Worm (Caenorhabditis elegans) whole organism, L4 larva: ENCODE results near the gene tra-3.
"Not testable (repeated sequence)": the region's sequence is repeated elsewhere in the genome, so short reads cannot be mapped to it uniquely, and the experiment has no call there.

Experiments
- F26F4.8 ChIP-seq: fragments of 200-800 bp; sonication (Bioruptor generic); conservative IDR thresholded peaks from 2 replicates; pipeline ENCODE4 v1.3.6; 2022; ENCODE audit warnings: missing genetic modification characterization, missing compliant biosample characterization
- F44E2.7 ChIP-seq: fragments of 200-800 bp; sonication (Bioruptor generic); IDR thresholded peaks from 2 replicates; pipeline ENCODE4 v2.1.2; 2022; ENCODE audit warnings: missing genetic modification characterization, missing compliant biosample characterization
- F49E8.2 ChIP-seq: sonication (generic microtip); optimal IDR thresholded peaks from 2 replicates; lab custom pipeline; 2016; ENCODE audit warnings: missing compliant biosample characterization, mild to moderate bottlenecking, missing genetic modification characterization, borderline replicate concordance
- T20F7.1 ChIP-seq: fragments of 200-800 bp; sonication (Bioruptor generic); optimal IDR thresholded peaks from 2 replicates; lab custom pipeline; 2018; ENCODE audit warnings: mild to moderate bottlenecking, missing genetic modification characterization, missing compliant biosample characterization
- T26A8.4 ChIP-seq: fragments of 200-800 bp; sonication (Bioruptor generic); IDR thresholded peaks from 2 replicates; pipeline ENCODE4 v1.3.6; 2022; ENCODE audit warnings: missing genetic modification characterization, missing compliant biosample characterization
- ZK337.2 ChIP-seq: fragments of 200-800 bp; sonication (Bioruptor generic); IDR thresholded peaks from 2 replicates; pipeline ENCODE4 v1.3.6; 2022; ENCODE audit warnings: missing genetic modification reagents, missing genetic modification characterization, missing compliant biosample characterization
- ZK546.5 ChIP-seq, 2 experiments: sonication (generic microtip); optimal IDR thresholded peaks; 2 replicates each; lab custom pipeline; 2017; ENCODE audit warnings: missing biosample characterization in 2 of 2, missing genetic modification characterization in 2 of 2
- arid-1 ChIP-seq: fragments of 200-800 bp; sonication (Bioruptor generic); conservative IDR thresholded peaks from 2 replicates; pipeline ENCODE4 v1.3.6; 2022; ENCODE audit warnings: missing genetic modification reagents, missing genetic modification characterization, missing compliant biosample characterization
- ceh-32 ChIP-seq: sonication (generic microtip); optimal IDR thresholded peaks from 2 replicates; lab custom pipeline; 2016; ENCODE audit warnings: mild to moderate bottlenecking, missing genetic modification characterization, missing compliant biosample characterization; ENCODE audit not compliant: poor library complexity
- ces-1 ChIP-seq: fragments of 150-350 bp; sonication (generic microtip); optimal IDR thresholded peaks from 4 replicates; lab custom pipeline; 2014; ENCODE audit warnings: missing biosample characterization, missing genetic modification reagents, missing genetic modification characterization
- daf-16 ChIP-seq, 3 experiments: sonication (generic microtip); optimal IDR thresholded peaks; 2 replicates each; lab custom pipeline; 2016 to 2017; ENCODE audit warnings: missing genetic modification characterization in 3 of 3, missing genetic modification reagents in 3 of 3, mild to moderate bottlenecking in 2 of 3, missing compliant biosample characterization in 2 of 3, missing biosample characterization in 1 of 3, moderate library complexity in 1 of 3
- dmd-6 ChIP-seq: fragments of 200-800 bp; sonication (Bioruptor generic); IDR thresholded peaks from 2 replicates; pipeline ENCODE4 v1.3.6; 2022; ENCODE audit warnings: missing genetic modification reagents, missing genetic modification characterization, missing compliant biosample characterization
- dmd-9 ChIP-seq: fragments of 200-800 bp; sonication (Bioruptor generic); IDR thresholded peaks from 2 replicates; pipeline ENCODE4 v1.3.6; 2022; ENCODE audit warnings: missing genetic modification reagents, missing genetic modification characterization, missing compliant biosample characterization
- duxl-1 ChIP-seq: sonication (generic microtip); optimal IDR thresholded peaks from 2 replicates; lab custom pipeline; 2016; ENCODE audit warnings: mild to moderate bottlenecking, missing genetic modification characterization, moderate library complexity, missing compliant biosample characterization; ENCODE audit not compliant: poor library complexity
- dve-1 ChIP-seq: sonication (generic microtip); optimal IDR thresholded peaks from 2 replicates; lab custom pipeline; 2017; ENCODE audit warnings: antibody characterized with exemption, mild to moderate bottlenecking, missing genetic modification characterization, missing compliant biosample characterization; ENCODE audit not compliant: insufficient read depth
- hlh-11 ChIP-seq: fragments of 200-800 bp; sonication (Bioruptor generic); optimal IDR thresholded peaks from 2 replicates; lab custom pipeline; 2018; ENCODE audit warnings: mild to moderate bottlenecking, missing genetic modification characterization, missing compliant biosample characterization
- hmg-1.1 ChIP-seq: fragments of 200-800 bp; sonication (Bioruptor generic); IDR thresholded peaks from 2 replicates; pipeline ENCODE4 v1.3.6; 2022; ENCODE audit warnings: missing genetic modification reagents, missing genetic modification characterization, missing compliant biosample characterization
- lin-15B ChIP-seq: fragments of 150-350 bp; sonication (generic microtip); optimal IDR thresholded peaks from 3 replicates; lab custom pipeline; 2014; ENCODE audit warnings: missing biosample characterization, missing genetic modification characterization
- lin-38 ChIP-seq: fragments of 200-800 bp; sonication (Bioruptor generic); IDR thresholded peaks from 2 replicates; pipeline ENCODE4 v1.3.6; 2022; ENCODE audit warnings: missing genetic modification reagents, missing genetic modification characterization, missing compliant biosample characterization
- lin-39 ChIP-seq: fragments of 150-350 bp; optimal IDR thresholded peaks from 2 replicates; lab custom pipeline; 2014; ENCODE audit warnings: missing biosample characterization, missing genetic modification reagents, missing genetic modification characterization
- lsy-2 ChIP-seq, 2 experiments: fragments of 150-350 bp in 1 of 2; sonication (generic microtip) in 1 of 2; optimal IDR thresholded peaks; 2 replicates each; lab custom pipeline; 2014 to 2017; ENCODE audit warnings: missing biosample characterization in 2 of 2, missing genetic modification characterization in 2 of 2
- mdt-29 ChIP-seq: fragments of 200-800 bp; sonication (Bioruptor generic); IDR thresholded peaks from 2 replicates; pipeline ENCODE4 v1.3.6; 2022; ENCODE audit warnings: missing genetic modification reagents, missing genetic modification characterization, missing compliant biosample characterization
- mxl-3 ChIP-seq: fragments of 200-800 bp; sonication (Bioruptor generic); optimal IDR thresholded peaks from 2 replicates; lab custom pipeline; 2018; ENCODE audit warnings: mild to moderate bottlenecking, missing genetic modification characterization, missing compliant biosample characterization
- nhr-28 ChIP-seq: fragments of 150-350 bp; optimal IDR thresholded peaks from 2 replicates; lab custom pipeline; 2014; ENCODE audit warnings: missing biosample characterization, missing genetic modification characterization
- nhr-41 ChIP-seq: fragments of 200-800 bp; sonication (Bioruptor generic); IDR thresholded peaks from 2 replicates; pipeline ENCODE4 v1.3.6; 2022; ENCODE audit warnings: missing genetic modification reagents, missing genetic modification characterization, missing compliant biosample characterization
- nhr-76 ChIP-seq: fragments of 150-350 bp; optimal IDR thresholded peaks from 2 replicates; lab custom pipeline; 2014; ENCODE audit warnings: missing biosample characterization, missing genetic modification characterization
- php-3 ChIP-seq: fragments of 200-800 bp; sonication (Bioruptor generic); IDR thresholded peaks from 2 replicates; pipeline ENCODE4 v1.3.6; 2022; ENCODE audit warnings: missing genetic modification reagents, missing genetic modification characterization, missing compliant biosample characterization
- pqm-1 ChIP-seq: sonication (generic microtip); optimal IDR thresholded peaks from 2 replicates; lab custom pipeline; 2017; ENCODE audit warnings: missing biosample characterization, missing genetic modification characterization
- saeg-2 ChIP-seq: fragments of 200-800 bp; sonication (Bioruptor generic); IDR thresholded peaks from 2 replicates; pipeline ENCODE4 v1.3.6; 2022; ENCODE audit warnings: missing genetic modification reagents, missing genetic modification characterization, missing compliant biosample characterization
- skn-1 ChIP-seq: fragments of 150-350 bp; optimal IDR thresholded peaks from 2 replicates; lab custom pipeline; 2014; ENCODE audit warnings: missing biosample characterization, missing genetic modification characterization
- snpc-1.2 ChIP-seq: fragments of 200-800 bp; sonication (Bioruptor generic); IDR thresholded peaks from 2 replicates; pipeline ENCODE4 v1.3.6; 2022; ENCODE audit warnings: missing genetic modification reagents, missing genetic modification characterization, missing compliant biosample characterization
- snpc-4 ChIP-seq: fragments of 150-350 bp; optimal IDR thresholded peaks from 2 replicates; lab custom pipeline; 2014; ENCODE audit warnings: missing biosample characterization, missing genetic modification characterization
- spr-3 ChIP-seq: fragments of 200-800 bp; sonication (Bioruptor generic); optimal IDR thresholded peaks from 2 replicates; lab custom pipeline; 2018; ENCODE audit warnings: mild to moderate bottlenecking, missing genetic modification characterization, missing compliant biosample characterization
- tra-1 ChIP-seq: fragments of 200-800 bp; sonication (Bioruptor generic); IDR thresholded peaks from 2 replicates; pipeline ENCODE4 v1.3.6; 2022; ENCODE audit warnings: missing genetic modification reagents, missing genetic modification characterization, missing compliant biosample characterization
- unc-39 ChIP-seq: sonication (generic microtip); optimal IDR thresholded peaks from 2 replicates; lab custom pipeline; 2017; ENCODE audit warnings: missing biosample characterization, missing genetic modification characterization
- zag-1 ChIP-seq: fragments of 150-350 bp; optimal IDR thresholded peaks from 2 replicates; lab custom pipeline; 2014; ENCODE audit warnings: missing biosample characterization, missing genetic modification characterization
- zfp-3 ChIP-seq: fragments of 200-800 bp; sonication (Bioruptor generic); conservative IDR thresholded peaks from 2 replicates; pipeline ENCODE4 v1.3.6; 2022; ENCODE audit warnings: missing genetic modification reagents, missing genetic modification characterization, missing compliant biosample characterization
- ztf-7 ChIP-seq: fragments of 150-350 bp; optimal IDR thresholded peaks from 2 replicates; lab custom pipeline; 2014; ENCODE audit warnings: missing biosample characterization, missing genetic modification characterization

tra-3 gene

ce11 chrIV:14464065-14464567, 20.1 kb upstream of the tra-3 start, which contains the start of gene dld-1 (continued):
- TF ChIP-seq skn-1 (tag; lab: Kevin White, UChicago) (no peak), T20F7.1 (GFP tag; lab: Kevin White, UChicago) (peak; percentile 100)

ce11 chrIV:14460673-14461240, 16.8 kb upstream of the tra-3 start:
- TF ChIP-seq mdt-29 (0 out of 2 replicates have a peak, but pooled peaks have one; percentile 41), daf-16 (tag; optimal IDR thresholded peaks at IDR 0.05; lab: Kevin White, UChicago) (peak; percentile 1), arid-1 (GFP tag; lab: Robert Waterston, UW) (0 out of 2 replicates have a peak, but pooled peaks have one; percentile 9), lin-38 (0 out of 2 replicates have a peak, but pooled peaks have one; percentile 18), F49E8.2 (tag; lab: Kevin White, UChicago) (peak; percentile 73), snpc-1.2 (GFP tag; lab: Robert Waterston, UW) (peak; percentile 96)
- not testable (repeated sequence) for TF ChIP-seq daf-16 (GFP tag; optimal IDR thresholded peaks at IDR 0.05; lab: Kevin White, UChicago)
- TF ChIP-seq, all 104 proteins: peak for 6; not testable (repeated sequence) for 98

ce11 chrIV:14456667-14457066, 12.7 kb upstream of the tra-3 start, which contains the start of gene nspg-9:
TSS of gene nspg-9 (plus strand) at chrIV:14456900.
- TF ChIP-seq nhr-41, result no peak
- no peak for TF ChIP-seq dmd-9
- peak; percentile 91 for TF ChIP-seq nhr-28 (tag; lab: Kevin White, UChicago)
- no peak for TF ChIP-seq lsy-2 (tag; optimal IDR thresholded peaks at IDR 0.05; lab: Kevin White, UChicago)
- no peak for TF ChIP-seq spr-3
- peak; percentile 67 for TF ChIP-seq dmd-6 (GFP tag; lab: Robert Waterston, UW)
- no peak for TF ChIP-seq nhr-76 (tag; lab: Kevin White, UChicago)
- TF ChIP-seq daf-16 (GFP tag; optimal IDR thresholded peaks at IDR 0.05; lab: Kevin White, UChicago), result no peak
- TF ChIP-seq daf-16 (tag; optimal IDR thresholded peaks at IDR 0.05; lab: Kevin White, UChicago), result peak; percentile 76
- no peak for TF ChIP-seq zag-1 (tag; lab: Kevin White, UChicago)
- no peak for TF ChIP-seq lin-39 (tag; lab: Kevin White, UChicago)
- TF ChIP-seq duxl-1 (tag; lab: Kevin White, UChicago), result no peak
- TF ChIP-seq tra-1, result 0 out of 2 replicates have a peak, but pooled peaks have one; percentile 8
- TF ChIP-seq hmg-1.1 (GFP tag; lab: Robert Waterston, UW), result no peak
- no peak for TF ChIP-seq F44E2.7 (GFP tag; lab: Robert Waterston, UW)
- TF ChIP-seq pqm-1 (tag; lab: Kevin White, UChicago), result peak; percentile 93
- no peak for TF ChIP-seq ZK337.2 (GFP tag; lab: Robert Waterston, UW)
- TF ChIP-seq T26A8.4 (GFP tag; lab: Robert Waterston, UW), result no peak
- no peak for TF ChIP-seq zfp-3 (GFP tag; lab: Robert Waterston, UW)
- no peak for TF ChIP-seq lin-15B (tag; lab: Kevin White, UChicago)
- no peak for TF ChIP-seq ces-1
- TF ChIP-seq mxl-3, result peak; percentile 44
- peak; percentile 71 for TF ChIP-seq php-3 (GFP tag; lab: Robert Waterston, UW)
- TF ChIP-seq ztf-7 (tag; lab: Kevin White, UChicago), result no peak
- peak; percentile 76 for TF ChIP-seq dve-1 (tag; lab: Kevin White, UChicago)
- TF ChIP-seq unc-39 (tag; lab: Kevin White, UChicago), result no peak
- TF ChIP-seq mdt-29, result no peak
- TF ChIP-seq saeg-2 (GFP tag; lab: Robert Waterston, UW), result no peak
- no peak for TF ChIP-seq F26F4.8
- no peak for TF ChIP-seq snpc-4 (tag; lab: Kevin White, UChicago)
- TF ChIP-seq hlh-11 (tag; lab: Kevin White, UChicago), result peak; percentile 61
- TF ChIP-seq ceh-32 (tag; lab: Kevin White, UChicago), result no peak
- TF ChIP-seq arid-1 (GFP tag; lab: Robert Waterston, UW), result no peak
- TF ChIP-seq ZK546.5 (tag; optimal IDR thresholded peaks at IDR 0.05; lab: Kevin White, UChicago), result no peak
